Worm (Caenorhabditis elegans) whole organism, L1 larva: Measurements from ENCODE around the gene R10E11.5.

ENCODE experiments used
- C04F5.9 ChIP-seq: sonication (generic microtip); optimal IDR thresholded peaks from 2 replicates; lab custom pipeline; 2016; ENCODE audit warnings: missing genetic modification characterization, missing compliant biosample characterization
- C16A3.4 ChIP-seq: fragments of 150-350 bp; optimal IDR thresholded peaks from 2 replicates; lab custom pipeline; 2014; ENCODE audit warnings: missing biosample characterization, missing genetic modification characterization
- F16B12.6 ChIP-seq: fragments of 150-350 bp; optimal IDR thresholded peaks from 2 replicates; lab custom pipeline; 2014; ENCODE audit warnings: missing biosample characterization, missing genetic modification characterization
- Y116A8C.19 ChIP-seq: sonication (generic microtip); optimal IDR thresholded peaks from 2 replicates; lab custom pipeline; 2016; ENCODE audit warnings: missing compliant biosample characterization, missing genetic modification characterization, borderline replicate concordance
- aha-1 ChIP-seq: fragments of 150-350 bp; optimal IDR thresholded peaks from 2 replicates; lab custom pipeline; 2014; ENCODE audit warnings: missing biosample characterization, missing genetic modification characterization
- ama-1 ChIP-seq: fragments of 150-350 bp; optimal IDR thresholded peaks from 2 replicates; lab custom pipeline; 2014
- ceh-63 ChIP-seq: fragments of 200-800 bp; sonication (Bioruptor generic); optimal IDR thresholded peaks from 2 replicates; lab custom pipeline; 2018; ENCODE audit warnings: mild to moderate bottlenecking, missing genetic modification characterization, missing compliant biosample characterization
- ceh-8 ChIP-seq: fragments of 200-800 bp; sonication (Bioruptor generic); optimal IDR thresholded peaks from 2 replicates; lab custom pipeline; 2018; ENCODE audit warnings: mild to moderate bottlenecking, missing genetic modification characterization, moderate library complexity, missing compliant biosample characterization
- ceh-82 ChIP-seq, 3 experiments: fragments of 150-350 bp in 1 of 3; sonication (generic microtip) in 2 of 3; optimal IDR thresholded peaks; 2 replicates each; lab custom pipeline; 2014 to 2017; ENCODE audit warnings: missing biosample characterization in 3 of 3, missing genetic modification characterization in 3 of 3
- ceh-88 ChIP-seq: fragments of 200-800 bp; sonication (Bioruptor generic); IDR thresholded peaks from 2 replicates; pipeline ENCODE4 v1.3.6; 2022; ENCODE audit warnings: missing genetic modification characterization, missing compliant biosample characterization
- dpl-1 ChIP-seq, 3 experiments: fragments of 150-350 bp in 2 of 3; sonication (generic microtip) in 1 of 3; optimal IDR thresholded peaks; 2 replicates each; lab custom pipeline; 2014 to 2017; ENCODE audit warnings: missing biosample characterization in 3 of 3, missing genetic modification characterization in 3 of 3, missing genetic modification reagents in 3 of 3
- dsc-1 ChIP-seq: sonication (generic microtip); optimal IDR thresholded peaks from 2 replicates; lab custom pipeline; 2016; ENCODE audit warnings: mild to moderate bottlenecking, missing genetic modification characterization, missing compliant biosample characterization
- efl-1 ChIP-seq, 4 experiments: fragments of 150-350 bp; optimal IDR thresholded peaks in 3 of 4; peaks in 1 of 4; 1 replicate in 1 of 4; 2 replicates in 3 of 4; lab custom pipeline; 2014; ENCODE audit warnings: missing biosample characterization in 2 of 4, missing genetic modification characterization in 2 of 4, missing genetic modification reagents in 2 of 4
- egl-13 ChIP-seq: sonication (generic microtip); optimal IDR thresholded peaks from 2 replicates; lab custom pipeline; 2016; ENCODE audit warnings: missing genotype, missing genetic modification reagents, missing genetic modification characterization, missing compliant biosample characterization
- egl-27 ChIP-seq, 2 experiments: fragments of 150-350 bp in 1 of 2; sonication (generic microtip); optimal IDR thresholded peaks; 3 replicates each; lab custom pipeline; 2017 to 2018; ENCODE audit warnings: missing biosample characterization in 2 of 2, missing genetic modification characterization in 2 of 2, missing genetic modification reagents in 2 of 2
- ets-5 ChIP-seq: fragments of 200-800 bp; sonication (Bioruptor generic); IDR thresholded peaks from 2 replicates; pipeline ENCODE4 v1.3.6; 2022; ENCODE audit warnings: missing genetic modification characterization, missing compliant biosample characterization
- fkh-10 ChIP-seq: sonication (generic microtip); optimal IDR thresholded peaks from 2 replicates; lab custom pipeline; 2017; ENCODE audit warnings: missing biosample characterization, missing genetic modification reagents, missing genetic modification characterization
- fkh-8 ChIP-seq: sonication (generic microtip); optimal IDR thresholded peaks from 2 replicates; lab custom pipeline; 2016; ENCODE audit warnings: mild to moderate bottlenecking, missing genetic modification characterization, missing compliant biosample characterization
- grh-1 ChIP-seq: fragments of 200-800 bp; sonication (Bioruptor generic); IDR thresholded peaks from 2 replicates; pipeline ENCODE4 v1.3.6; 2022; ENCODE audit warnings: missing genetic modification reagents, missing genetic modification characterization, missing compliant biosample characterization
- hlh-4 ChIP-seq: sonication (generic microtip); optimal IDR thresholded peaks from 2 replicates; lab custom pipeline; 2016; ENCODE audit warnings: mild to moderate bottlenecking, missing genetic modification characterization, missing compliant biosample characterization
- hpl-2 ChIP-seq: fragments of 150-350 bp; optimal IDR thresholded peaks from 2 replicates; lab custom pipeline; 2014; ENCODE audit warnings: missing biosample characterization, missing genetic modification reagents, missing genetic modification characterization
- jun-1 ChIP-seq: fragments of 150-350 bp; optimal IDR thresholded peaks from 2 replicates; lab custom pipeline; 2014; ENCODE audit warnings: missing biosample characterization, missing genetic modification reagents, missing genetic modification characterization
- lin-14 ChIP-seq: fragments of 200-800 bp; sonication (Bioruptor generic); optimal IDR thresholded peaks from 2 replicates; lab custom pipeline; 2018; ENCODE audit warnings: mild to moderate bottlenecking, missing genetic modification characterization, moderate library complexity, missing compliant biosample characterization
- lin-35 ChIP-seq, 2 experiments: fragments of 150-350 bp; optimal IDR thresholded peaks; 2 replicates each; lab custom pipeline; 2014; ENCODE audit warnings: missing biosample characterization in 2 of 2, missing genetic modification characterization in 2 of 2, missing genetic modification reagents in 2 of 2
- lin-39 ChIP-seq: fragments of 150-350 bp; optimal IDR thresholded peaks from 2 replicates; lab custom pipeline; 2014; ENCODE audit warnings: missing biosample characterization, missing genetic modification reagents, missing genetic modification characterization
- lir-3 ChIP-seq: sonication (generic microtip); optimal IDR thresholded peaks from 2 replicates; lab custom pipeline; 2016; ENCODE audit warnings: mild to moderate bottlenecking, missing genetic modification characterization, moderate library complexity, missing compliant biosample characterization; ENCODE audit not compliant: poor library complexity
- lsy-2 ChIP-seq, 2 experiments: fragments of 150-350 bp; optimal IDR thresholded peaks; 2 replicates each; lab custom pipeline; 2014; ENCODE audit warnings: missing biosample characterization in 2 of 2, missing genetic modification characterization in 2 of 2
- mab-9 ChIP-seq: fragments of 200-800 bp; sonication (Bioruptor generic); IDR thresholded peaks from 2 replicates; pipeline ENCODE4 v1.3.6; 2022; ENCODE audit warnings: missing genetic modification reagents, missing genetic modification characterization, missing compliant biosample characterization
- mdl-1 ChIP-seq, 2 experiments: fragments of 150-350 bp; optimal IDR thresholded peaks; 2 replicates each; lab custom pipeline; 2014 to 2017; ENCODE audit warnings: missing biosample characterization in 2 of 2, missing genetic modification characterization in 2 of 2, inconsistent platforms in 1 of 2
- mep-1 ChIP-seq: fragments of 150-350 bp; optimal IDR thresholded peaks from 2 replicates; lab custom pipeline; 2014; ENCODE audit warnings: missing biosample characterization, missing genetic modification characterization
- nhr-11 ChIP-seq: fragments of 150-350 bp; optimal IDR thresholded peaks from 2 replicates; lab custom pipeline; 2014; ENCODE audit warnings: missing biosample characterization, missing genetic modification characterization
- nhr-19 ChIP-seq: fragments of 200-800 bp; sonication (Bioruptor generic); conservative IDR thresholded peaks from 2 replicates; pipeline ENCODE4 v1.3.6; 2022; ENCODE audit warnings: missing genetic modification characterization, missing compliant biosample characterization
- nhr-20 ChIP-seq: sonication (generic microtip); optimal IDR thresholded peaks from 2 replicates; lab custom pipeline; 2016; ENCODE audit warnings: mild to moderate bottlenecking, missing genetic modification characterization, missing compliant biosample characterization
- nhr-237 ChIP-seq: fragments of 150-350 bp; optimal IDR thresholded peaks from 2 replicates; lab custom pipeline; 2014; ENCODE audit warnings: missing biosample characterization, missing genetic modification characterization
- nhr-28 ChIP-seq: fragments of 150-350 bp; optimal IDR thresholded peaks from 2 replicates; lab custom pipeline; 2014; ENCODE audit warnings: missing biosample characterization, missing genetic modification characterization
- nhr-47 ChIP-seq: sonication (generic microtip); optimal IDR thresholded peaks from 2 replicates; lab custom pipeline; 2016; ENCODE audit warnings: mild to moderate bottlenecking, missing genetic modification characterization, moderate library complexity, missing compliant biosample characterization
- nhr-84 ChIP-seq: sonication (generic microtip); optimal IDR thresholded peaks from 2 replicates; lab custom pipeline; 2017; ENCODE audit warnings: missing biosample characterization, missing genetic modification characterization
- nhr-90 ChIP-seq: sonication (generic microtip); optimal IDR thresholded peaks from 2 replicates; lab custom pipeline; 2016; ENCODE audit warnings: mild to moderate bottlenecking, missing genetic modification characterization, missing compliant biosample characterization; ENCODE audit not compliant: poor library complexity
- pag-3 ChIP-seq: sonication (generic microtip); optimal IDR thresholded peaks from 2 replicates; lab custom pipeline; 2017; ENCODE audit warnings: missing genetic modification characterization, mild to moderate bottlenecking, missing compliant biosample characterization, antibody characterized with exemption, borderline replicate concordance; ENCODE audit not compliant: insufficient read depth
- rnt-1 ChIP-seq: sonication (generic microtip); optimal IDR thresholded peaks from 2 replicates; lab custom pipeline; 2016; ENCODE audit warnings: mild to moderate bottlenecking, missing genetic modification characterization, moderate library complexity, missing compliant biosample characterization
- skn-1 ChIP-seq: fragments of 150-350 bp; optimal IDR thresholded peaks from 2 replicates; lab custom pipeline; 2014; ENCODE audit warnings: missing biosample characterization, missing genetic modification characterization
- snpc-4 ChIP-seq: fragments of 150-350 bp; optimal IDR thresholded peaks from 2 replicates; lab custom pipeline; 2014; ENCODE audit warnings: missing biosample characterization, missing genetic modification characterization
- snu-23 ChIP-seq: sonication (generic microtip); optimal IDR thresholded peaks from 2 replicates; lab custom pipeline; 2016; ENCODE audit warnings: missing genetic modification characterization, missing compliant biosample characterization
- sox-4 ChIP-seq: sonication (generic microtip); optimal IDR thresholded peaks from 2 replicates; lab custom pipeline; 2016; ENCODE audit warnings: missing genetic modification characterization, missing compliant biosample characterization
- sup-37 ChIP-seq: fragments of 200-800 bp; sonication (Bioruptor generic); optimal IDR thresholded peaks from 2 replicates; lab custom pipeline; 2018; ENCODE audit warnings: mild to moderate bottlenecking, missing genetic modification characterization, missing compliant biosample characterization
- tbx-2 ChIP-seq: sonication (generic microtip); optimal IDR thresholded peaks from 2 replicates; lab custom pipeline; 2016; ENCODE audit warnings: missing genetic modification characterization, missing compliant biosample characterization
- tlp-1 ChIP-seq: fragments of 150-350 bp; optimal IDR thresholded peaks from 2 replicates; lab custom pipeline; 2014; ENCODE audit warnings: missing biosample characterization, missing genetic modification characterization
- unc-130 ChIP-seq: fragments of 150-350 bp; optimal IDR thresholded peaks from 2 replicates; lab custom pipeline; 2017; ENCODE audit warnings: missing biosample characterization, missing genetic modification characterization, inconsistent platforms
- vab-15 ChIP-seq: sonication (generic microtip); optimal IDR thresholded peaks from 2 replicates; lab custom pipeline; 2017; ENCODE audit warnings: missing genotype, mild to moderate bottlenecking, missing genetic modification characterization, missing compliant biosample characterization
- xbp-1 ChIP-seq: sonication (generic microtip); optimal IDR thresholded peaks from 2 replicates; lab custom pipeline; 2016; ENCODE audit warnings: missing genetic modification characterization, missing compliant biosample characterization
- zip-4 ChIP-seq: fragments of 200-800 bp; sonication (Bioruptor generic); optimal IDR thresholded peaks from 2 replicates; lab custom pipeline; 2018; ENCODE audit warnings: mild to moderate bottlenecking, missing genetic modification characterization, moderate library complexity, missing compliant biosample characterization
- ztf-4 ChIP-seq: fragments of 150-350 bp; optimal IDR thresholded peaks from 2 replicates; lab custom pipeline; 2014; ENCODE audit warnings: missing biosample characterization, missing genetic modification characterization

R10E11.5 gene

DNA sequence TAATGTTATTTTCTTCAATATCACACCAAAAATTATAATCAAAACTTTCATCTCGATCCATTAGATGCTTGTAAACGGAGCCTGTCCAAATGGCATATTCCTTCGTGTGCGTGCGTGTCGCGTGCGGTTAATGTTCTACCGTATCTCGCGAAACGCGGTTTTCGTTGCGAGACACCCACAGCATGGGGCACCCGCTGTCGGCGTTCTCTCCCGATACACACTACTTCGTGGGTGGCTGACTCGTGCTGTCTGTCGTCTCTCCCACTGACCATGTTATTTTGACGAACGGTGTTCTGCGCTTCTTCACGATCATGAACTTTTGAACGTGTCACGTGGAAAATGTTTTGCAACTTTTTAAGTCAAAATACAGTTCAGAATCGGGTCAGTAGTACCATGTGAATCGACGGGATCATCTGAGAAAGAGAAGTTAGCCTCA lies 24.0 kb downstream of the R10E11.5 start (continued):
- TF ChIP-seq tlp-1, result no peak
- TF ChIP-seq nhr-47, result peak; percentile 99
- peak; percentile 89 for TF ChIP-seq nhr-11 (tag; lab: Kevin White, UChicago)
- TF ChIP-seq lin-35 (GFP tag; optimal IDR thresholded peaks at IDR 0.05; lab: Kevin White, UChicago), result peak; percentile 90 to 92
- peak; percentile 57 for TF ChIP-seq F16B12.6
- peak; percentile 98 for TF ChIP-seq grh-1 (GFP tag; lab: Robert Waterston, UW)
- peak; percentile 100 for TF ChIP-seq lsy-2 (tag; optimal IDR thresholded peaks at IDR 0.05; lab: Kevin White, UChicago)
- TF ChIP-seq hpl-2 (GFP tag; lab: Kevin White, UChicago), result peak; percentile 89
- peak; percentile 98 for TF ChIP-seq dsc-1 (tag; lab: Kevin White, UChicago)
- peak; percentile 92 to 96 for TF ChIP-seq efl-1 (optimal IDR thresholded peaks at IDR 0.05; lab: Kevin White, UChicago)
- peak; percentile 81 to 99 for TF ChIP-seq efl-1 (GFP tag; optimal IDR thresholded peaks at IDR 0.05 in 1 of 2; lab: Kevin White, UChicago)
- TF ChIP-seq ceh-88 (GFP tag; lab: Robert Waterston, UW), result peak; percentile 97
- TF ChIP-seq xbp-1 (tag; lab: Kevin White, UChicago), result peak; percentile 97
- TF ChIP-seq pag-3, result no peak
- TF ChIP-seq nhr-237 (tag; lab: Kevin White, UChicago), result peak; percentile 89
- peak; percentile 98 for TF ChIP-seq mep-1 (tag; lab: Kevin White, UChicago)
- peak; percentile 99 for TF ChIP-seq snu-23 (GFP tag; lab: Kevin White, UChicago)
- TF ChIP-seq nhr-28 (tag; lab: Kevin White, UChicago), result no peak
- peak; percentile 95 for TF ChIP-seq zip-4 (GFP tag; lab: Kevin White, UChicago)
- peak; percentile 98 for TF ChIP-seq rnt-1 (tag; lab: Kevin White, UChicago)
- TF ChIP-seq C16A3.4 (tag; lab: Kevin White, UChicago), result peak; percentile 98
- TF ChIP-seq hlh-4 (tag; lab: Kevin White, UChicago), result no peak
- TF ChIP-seq tbx-2, result peak; percentile 99
- no peak for TF ChIP-seq ets-5 (GFP tag; lab: Robert Waterston, UW)
- peak; percentile 84 for TF ChIP-seq lin-39 (tag; lab: Kevin White, UChicago)
- peak; percentile 96 for TF ChIP-seq ceh-8 (GFP tag; lab: Kevin White, UChicago)
- TF ChIP-seq egl-13 (tag; lab: Kevin White, UChicago), result peak; percentile 97
- peak; percentile 99 for TF ChIP-seq fkh-8 (tag; lab: Kevin White, UChicago)
- peak; percentile 96 for TF ChIP-seq unc-130 (tag; lab: Kevin White, UChicago)
- TF ChIP-seq aha-1, result peak; percentile 68
- peak; percentile 77 to 99 for TF ChIP-seq mdl-1 (tag; optimal IDR thresholded peaks at IDR 0.05; lab: Kevin White, UChicago)
- TF ChIP-seq egl-27 (tag; optimal IDR thresholded peaks at IDR 0.05; lab: Kevin White, UChicago), result peak in 1 of 2 experiments; percentile 24
- TF ChIP-seq ceh-63 (GFP tag; lab: Kevin White, UChicago), result peak; percentile 34
- peak; percentile 94 for TF ChIP-seq C04F5.9
- TF ChIP-seq vab-15 (tag; lab: Kevin White, UChicago), result peak; percentile 86
- TF ChIP-seq snpc-4 (tag; lab: Kevin White, UChicago), result peak; percentile 84
- peak; percentile 95 for TF ChIP-seq mab-9 (GFP tag; lab: Robert Waterston, UW)
- peak; percentile 98 for TF ChIP-seq nhr-19 (GFP tag; lab: Robert Waterston, UW)
- peak; percentile 100 for TF ChIP-seq lin-14 (GFP tag; lab: Kevin White, UChicago)
- no peak for TF ChIP-seq Y116A8C.19
- TF ChIP-seq nhr-20 (tag; lab: Kevin White, UChicago), result peak; percentile 99
- TF ChIP-seq sup-37 (GFP tag; lab: Kevin White, UChicago), result peak; percentile 95
- TF ChIP-seq ztf-4 (tag; lab: Kevin White, UChicago), result peak; percentile 99
- TF ChIP-seq nhr-90 (tag; lab: Kevin White, UChicago), result peak; percentile 98
- no peak for TF ChIP-seq nhr-84 (tag; lab: Kevin White, UChicago)
- TF ChIP-seq skn-1 (tag; lab: Kevin White, UChicago), result peak; percentile 95
- peak; percentile 98 for TF ChIP-seq ama-1 (lab: Kevin White, UChicago)
- peak; percentile 92 for TF ChIP-seq sox-4
- TF ChIP-seq jun-1 (tag; lab: Kevin White, UChicago), result peak; percentile 98
- peak; percentile 94 for TF ChIP-seq fkh-10
- TF ChIP-seq lir-3 (tag; lab: Kevin White, UChicago), result peak; percentile 89
- TF ChIP-seq ceh-82 (tag; optimal IDR thresholded peaks at IDR 0.05; lab: Kevin White, UChicago), result peak; percentile 90 to 98 (median 97)
- peak; percentile 77 to 86 (median 85) for TF ChIP-seq dpl-1 (GFP tag; optimal IDR thresholded peaks at IDR 0.05; lab: Kevin White, UChicago)
